In the genomic region with DNA sequence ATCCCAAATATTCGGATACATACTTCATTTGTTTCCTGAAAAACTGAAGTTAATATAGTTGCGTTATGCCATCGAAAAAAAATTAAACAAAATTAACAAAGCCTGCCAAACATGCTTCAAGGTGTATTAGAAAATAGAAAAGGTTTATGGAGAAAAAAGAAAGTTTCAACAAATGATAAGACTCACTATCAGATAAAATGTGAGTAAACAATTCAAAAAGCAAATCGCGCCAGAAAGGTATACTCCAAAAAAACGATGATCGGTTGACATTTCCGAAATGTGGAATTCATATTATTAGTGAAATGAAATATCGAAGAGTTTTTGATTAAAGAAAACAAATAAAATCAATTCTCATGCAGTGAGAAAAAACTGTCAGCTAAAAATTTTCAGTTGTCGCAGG, we compare ENCODE assay signal across 5 worm cellular contexts.
A peak's percentile ranks its signal among the peaks of the same experiment; 100 is the strongest.
TF ChIP-seq lines count a peak whose summit lies in the region.

A gene (minus strand): TSS at position 50 of the 400 bp plus-strand sequence.

TF ChIP-seq in whole organism, L1 larva, 84 proteins besides CTCF, POLR2A, EP300 and RAD21:
- TF ChIP-seq pag-3 (tag; optimal IDR thresholded peaks at IDR 0.05; lab: Kevin White, UChicago; ENCODE audit: borderline replicate concordance, insufficient read depth) (no peak), elt-2 (tag; optimal IDR thresholded peaks at IDR 0.05; lab: Kevin White, UChicago) (peak; percentile 1)

TF ChIP-seq in whole organism, L2 larva, 48 proteins besides CTCF, POLR2A, EP300 and RAD21:
- no peak for TF ChIP-seq unc-39 (tag; optimal IDR thresholded peaks at IDR 0.05; lab: Kevin White, UChicago)
- no peak for TF ChIP-seq nhr-25 (tag; optimal IDR thresholded peaks at IDR 0.05; lab: Kevin White, UChicago)
- no peak for TF ChIP-seq lin-11 (tag; optimal IDR thresholded peaks at IDR 0.05; lab: Kevin White, UChicago)
- peak; percentile 22 for TF ChIP-seq fos-1 (tag; optimal IDR thresholded peaks at IDR 0.05; lab: Kevin White, UChicago)
- no peak for TF ChIP-seq dmd-4 (tag; optimal IDR thresholded peaks at IDR 0.05; lab: Kevin White, UChicago)
- no peak for TF ChIP-seq F13H6.1 (tag; optimal IDR thresholded peaks at IDR 0.05; lab: Kevin White, UChicago)

TF ChIP-seq in whole organism, L3 larva, 47 proteins besides CTCF, POLR2A, EP300 and RAD21:
- TF ChIP-seq nfya-1 (tag; optimal IDR thresholded peaks at IDR 0.05; lab: Kevin White, UChicago; ENCODE audit: insufficient read depth) (no peak), nhr-11 (tag; optimal IDR thresholded peaks at IDR 0.05; lab: Kevin White, UChicago) (no peak), lin-39 (tag; optimal IDR thresholded peaks at IDR 0.05; lab: Kevin White, UChicago) (no peak), fkh-10 (GFP tag; optimal IDR thresholded peaks at IDR 0.05; lab: Kevin White, UChicago) (no peak), pha-4 (tag; optimal IDR thresholded peaks at IDR 0.05; lab: Kevin White, UChicago) (peak; percentile 19), fkh-2 (tag; optimal IDR thresholded peaks at IDR 0.05; lab: Kevin White, UChicago) (no peak), nhr-76 (tag; optimal IDR thresholded peaks at IDR 0.05; lab: Kevin White, UChicago) (no peak), snpc-4 (tag; optimal IDR thresholded peaks at IDR 0.05; lab: Kevin White, UChicago) (no peak), skn-1 (tag; optimal IDR thresholded peaks at IDR 0.05; lab: Kevin White, UChicago) (no peak), pqm-1 (tag; optimal IDR thresholded peaks at IDR 0.05; lab: Kevin White, UChicago) (peak; percentile 30), nhr-67 (tag; optimal IDR thresholded peaks at IDR 0.05; lab: Kevin White, UChicago) (no peak), elt-2 (tag; optimal IDR thresholded peaks at IDR 0.05; lab: Kevin White, UChicago) (peak; percentile 60), nhr-237 (tag; optimal IDR thresholded peaks at IDR 0.05; lab: Kevin White, UChicago) (no peak), eor-1 (tag; optimal IDR thresholded peaks at IDR 0.05; lab: Kevin White, UChicago) (no peak), mdl-1 (tag; optimal IDR thresholded peaks at IDR 0.05; lab: Kevin White, UChicago) (no peak)

TF ChIP-seq in whole organism, L4 larva, 104 proteins besides CTCF, POLR2A, EP300 and RAD21:
- TF ChIP-seq nhr-48 (tag; optimal IDR thresholded peaks at IDR 0.05; lab: Kevin White, UChicago): no peak
- TF ChIP-seq Y5F2A.4 (GFP tag; optimal IDR thresholded peaks at IDR 0.05; lab: Kevin White, UChicago): no peak
- TF ChIP-seq egl-43 (GFP tag; IDR thresholded peaks at IDR 0.05; lab: Robert Waterston, UW): no peak
- peak; percentile 42 for TF ChIP-seq dve-1 (tag; optimal IDR thresholded peaks at IDR 0.05; lab: Kevin White, UChicago; ENCODE audit: insufficient read depth)
- no peak for TF ChIP-seq dpl-1 (GFP tag; optimal IDR thresholded peaks at IDR 0.05; lab: Kevin White, UChicago)
- TF ChIP-seq ceh-82 (tag; optimal IDR thresholded peaks at IDR 0.05; lab: Kevin White, UChicago): no peak
- peak; percentile 34 for TF ChIP-seq pqm-1 (tag; optimal IDR thresholded peaks at IDR 0.05; lab: Kevin White, UChicago)
- TF ChIP-seq Y75B8A.6 (GFP tag; IDR thresholded peaks at IDR 0.05; lab: Robert Waterston, UW): no peak
- no peak for TF ChIP-seq hif-1 (tag; optimal IDR thresholded peaks at IDR 0.05; lab: Kevin White, UChicago)
- no peak for TF ChIP-seq nhr-11 (tag; optimal IDR thresholded peaks at IDR 0.05; lab: Kevin White, UChicago)
- no peak for TF ChIP-seq php-3 (GFP tag; IDR thresholded peaks at IDR 0.05; lab: Robert Waterston, UW)
- no peak for TF ChIP-seq daf-16 (GFP tag; optimal IDR thresholded peaks at IDR 0.05; lab: Kevin White, UChicago)
- TF ChIP-seq daf-16 (tag; optimal IDR thresholded peaks at IDR 0.05; lab: Kevin White, UChicago): peak; percentile 92
- peak in 1 of 2 experiments; percentile 76 for TF ChIP-seq unc-62 (GFP tag; optimal IDR thresholded peaks at IDR 0.05 in 1 of 2; lab: Kevin White, UChicago)
- no peak for TF ChIP-seq unc-62 (tag; optimal IDR thresholded peaks at IDR 0.05; lab: Kevin White, UChicago)
- TF ChIP-seq ztf-11 (tag; optimal IDR thresholded peaks at IDR 0.05; lab: Kevin White, UChicago): no peak
- no peak for TF ChIP-seq hmg-1.1 (GFP tag; IDR thresholded peaks at IDR 0.05; lab: Robert Waterston, UW)
- TF ChIP-seq D1046.2 (GFP tag; IDR thresholded peaks at IDR 0.05; lab: Robert Waterston, UW): no peak
- no peak for TF ChIP-seq zag-1 (tag; optimal IDR thresholded peaks at IDR 0.05; lab: Kevin White, UChicago)
- TF ChIP-seq ZK546.5 (tag; optimal IDR thresholded peaks at IDR 0.05; lab: Kevin White, UChicago): no peak
- no peak for TF ChIP-seq nhr-76 (tag; optimal IDR thresholded peaks at IDR 0.05; lab: Kevin White, UChicago)
- no peak for TF ChIP-seq ceh-62 (tag; optimal IDR thresholded peaks at IDR 0.05; lab: Kevin White, UChicago)
- TF ChIP-seq ceh-28 (tag; optimal IDR thresholded peaks at IDR 0.05; lab: Kevin White, UChicago): no peak
- TF ChIP-seq lin-13 (GFP tag; optimal IDR thresholded peaks at IDR 0.05; lab: Kevin White, UChicago): no peak
- TF ChIP-seq nhr-102 (tag; optimal IDR thresholded peaks at IDR 0.05; lab: Kevin White, UChicago): no peak

TF ChIP-seq in whole organism, young adult, 124 proteins besides CTCF, POLR2A, EP300 and RAD21:
- TF ChIP-seq nhr-80 (tag; optimal IDR thresholded peaks at IDR 0.05; lab: Kevin White, UChicago) (peak; percentile 22), ceh-79 (tag; optimal IDR thresholded peaks at IDR 0.05; lab: Kevin White, UChicago) (no peak), F52B5.7 (tag; optimal IDR thresholded peaks at IDR 0.05; lab: Kevin White, UChicago) (no peak)
